Worm (Caenorhabditis elegans) whole organism, late embryonic: ENCODE measurements around the gene cpg-23.
"Not testable (repeated sequence)": the region's sequence is repeated elsewhere in the genome, so short reads cannot be mapped to it uniquely, and the experiment has no call there.

ENCODE experiments used
- C08G9.2 ChIP-seq: sonication (generic microtip); optimal IDR thresholded peaks from 2 replicates; lab custom pipeline; 2016; ENCODE audit warnings: mild to moderate bottlenecking, missing genetic modification characterization, moderate library complexity, missing compliant biosample characterization
- ceh-19 ChIP-seq: fragments of 200-800 bp; sonication (Bioruptor generic); optimal IDR thresholded peaks from 2 replicates; lab custom pipeline; 2018; ENCODE audit warnings: mild to moderate bottlenecking, missing genetic modification characterization, missing compliant biosample characterization
- fax-1 ChIP-seq: sonication (generic microtip); optimal IDR thresholded peaks from 2 replicates; lab custom pipeline; 2016; ENCODE audit warnings: missing genotype, missing genetic modification characterization, missing compliant biosample characterization
- lin-11 ChIP-seq: fragments of 200-800 bp; sonication (Bioruptor generic); optimal IDR thresholded peaks from 2 replicates; lab custom pipeline; 2018; ENCODE audit warnings: mild to moderate bottlenecking, missing genetic modification characterization, missing compliant biosample characterization
- sdc-2 ChIP-seq: sonication (generic microtip); optimal IDR thresholded peaks from 2 replicates; lab custom pipeline; 2016; ENCODE audit warnings: missing genotype, missing genetic modification characterization, missing compliant biosample characterization
- tbx-7 ChIP-seq: sonication (generic microtip); optimal IDR thresholded peaks from 2 replicates; lab custom pipeline; 2016; ENCODE audit warnings: missing genotype, missing genetic modification characterization, missing compliant biosample characterization
- unc-42 ChIP-seq: sonication (generic microtip); optimal IDR thresholded peaks from 2 replicates; lab custom pipeline; 2016; ENCODE audit warnings: missing genotype, missing genetic modification characterization, missing compliant biosample characterization

DNA sequence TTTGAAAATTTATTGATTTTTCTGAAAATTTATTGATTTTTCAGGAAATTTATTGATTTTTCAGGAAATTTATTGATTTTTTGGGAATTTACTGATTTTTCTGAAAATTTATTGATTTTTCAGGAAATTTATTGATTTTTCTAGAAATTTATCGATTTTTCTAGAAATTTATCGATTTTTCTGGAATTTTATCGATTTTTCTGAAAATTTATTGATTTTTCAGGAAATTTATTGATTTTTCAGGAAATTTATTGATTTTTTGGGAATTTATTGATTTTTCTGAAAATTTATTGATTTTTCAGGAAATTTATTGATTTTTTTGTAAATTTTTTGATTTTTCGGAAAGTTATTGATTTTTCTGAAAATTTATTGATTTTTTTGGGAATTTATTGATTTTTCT is 28.0 kb upstream of the cpg-23 start:
- TF ChIP-seq ceh-19 (GFP tag; lab: Kevin White, UChicago); fax-1 (tag; lab: Kevin White, UChicago); sdc-2 (tag; lab: Kevin White, UChicago); tbx-7; unc-42 (tag; lab: Kevin White, UChicago); C08G9.2 (tag; lab: Kevin White, UChicago); lin-11 (tag; lab: Kevin White, UChicago): not testable (repeated sequence)
